Worm (Caenorhabditis elegans) whole organism, early embryonic: Measurements from ENCODE around the gene srh-211.

ENCODE experiments used
- aly-1 ChIP-seq: sonication (generic microtip); optimal IDR thresholded peaks from 2 replicates; lab custom pipeline; 2016; ENCODE audit warnings: missing genetic modification characterization, missing compliant biosample characterization
- ama-1 ChIP-seq: fragments of 150-350 bp; optimal IDR thresholded peaks from 2 replicates; lab custom pipeline; 2014
- ceh-13 ChIP-seq: fragments of 200-800 bp; sonication (Bioruptor generic); optimal IDR thresholded peaks from 2 replicates; lab custom pipeline; 2018; ENCODE audit warnings: mild to moderate bottlenecking, missing genetic modification characterization, missing compliant biosample characterization
- ets-7 ChIP-seq: sonication (generic microtip); optimal IDR thresholded peaks from 2 replicates; lab custom pipeline; 2016; ENCODE audit warnings: missing genotype, missing genetic modification characterization, missing compliant biosample characterization
- flt-1 ChIP-seq: fragments of 200-800 bp; sonication (Bioruptor generic); IDR thresholded peaks from 2 replicates; pipeline ENCODE4 v1.3.6; 2022; ENCODE audit warnings: missing genetic modification characterization, missing compliant biosample characterization
- hmg-4 ChIP-seq: fragments of 200-800 bp; sonication (Bioruptor generic); optimal IDR thresholded peaks from 2 replicates; lab custom pipeline; 2018; ENCODE audit warnings: mild to moderate bottlenecking, missing genetic modification characterization, missing compliant biosample characterization
- hnd-1 ChIP-seq: sonication (generic microtip); optimal IDR thresholded peaks from 2 replicates; lab custom pipeline; 2016; ENCODE audit warnings: missing genetic modification characterization, missing compliant biosample characterization
- pes-1 ChIP-seq: fragments of 200-800 bp; sonication (Bioruptor generic); IDR thresholded peaks from 2 replicates; pipeline ENCODE4 v1.3.6; 2022; ENCODE audit warnings: missing genetic modification reagents, missing genetic modification characterization, missing compliant biosample characterization
- scrt-1 ChIP-seq: fragments of 200-800 bp; sonication (Bioruptor generic); IDR thresholded peaks from 2 replicates; pipeline ENCODE4 v1.3.6; 2022; ENCODE audit warnings: missing genetic modification characterization, missing compliant biosample characterization
- sea-1 ChIP-seq: fragments of 200-800 bp; sonication (Bioruptor generic); conservative IDR thresholded peaks from 2 replicates; pipeline ENCODE4 v1.3.6; 2022; ENCODE audit warnings: missing genetic modification characterization, missing compliant biosample characterization
- tbx-37 ChIP-seq: fragments of 200-800 bp; sonication (Bioruptor generic); conservative IDR thresholded peaks from 2 replicates; pipeline ENCODE4 v1.3.6; 2022; ENCODE audit warnings: missing genetic modification reagents, missing genetic modification characterization, missing compliant biosample characterization
- tra-4 ChIP-seq: sonication (generic microtip); optimal IDR thresholded peaks from 2 replicates; lab custom pipeline; 2017; ENCODE audit warnings: missing genetic modification characterization, missing compliant biosample characterization

- no peak for TF ChIP-seq ama-1 (lab: Kevin White, UChicago)
- no peak for TF ChIP-seq ets-7 (tag; lab: Kevin White, UChicago)
- TF ChIP-seq sea-1 (GFP tag; lab: Robert Waterston, UW) = no peak
- TF ChIP-seq ceh-13 = no peak
- TF ChIP-seq tbx-37 (GFP tag; lab: Robert Waterston, UW) = no peak
- TF ChIP-seq flt-1 (GFP tag; lab: Robert Waterston, UW) = no peak
- no peak for TF ChIP-seq hnd-1 (tag; lab: Kevin White, UChicago)
- TF ChIP-seq hmg-4 (GFP tag; lab: Kevin White, UChicago) = no peak
- TF ChIP-seq tra-4 = no peak
- no peak for TF ChIP-seq scrt-1
- TF ChIP-seq pes-1 (GFP tag; lab: Robert Waterston, UW) = no peak
- no peak for TF ChIP-seq aly-1 (tag; lab: Kevin White, UChicago)
Measured at ce11 chrV:4082952-4083351, 1.8 kb upstream of the srh-211 start, which contains the start of gene F38H12.5.
